Worm (Caenorhabditis elegans): ENCODE data around the gene C17E7.13.

DNA sequence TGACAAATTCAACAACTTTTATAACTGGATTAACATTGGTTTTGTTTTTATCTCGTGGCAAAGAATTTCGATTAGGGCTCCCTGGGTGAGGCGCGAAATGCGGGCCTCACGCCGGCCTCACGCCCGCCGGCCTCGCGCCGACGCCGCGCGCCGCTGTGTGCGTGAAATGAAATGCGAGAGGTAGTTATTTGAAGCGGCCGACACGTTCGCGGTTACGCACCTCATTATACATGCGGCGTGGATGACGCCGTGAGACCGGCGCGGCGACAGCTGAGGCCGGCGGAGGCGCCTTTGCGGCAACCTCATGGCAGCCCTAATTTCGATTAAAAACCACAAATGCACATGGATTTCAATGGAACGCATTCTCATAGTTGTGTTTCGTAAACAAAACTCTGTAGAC is 38.4 kb upstream of the C17E7.13 start:
- no peak for TF ChIP-seq ztf-11 (tag; optimal IDR thresholded peaks at IDR 0.05)
- no peak for TF ChIP-seq pha-4 (tag; optimal IDR thresholded peaks at IDR 0.05)
- TF ChIP-seq nhr-237 (tag; optimal IDR thresholded peaks at IDR 0.05) = no peak
- TF ChIP-seq unc-120 (tag; optimal IDR thresholded peaks at IDR 0.05; ENCODE audit: poor library complexity, severe bottlenecking) = no peak
- TF ChIP-seq lin-13 (tag; optimal IDR thresholded peaks at IDR 0.05) = no peak
- TF ChIP-seq snpc-4 (tag; optimal IDR thresholded peaks at IDR 0.05) = no peak
- no peak for TF ChIP-seq ham-2 (GFP tag; optimal IDR thresholded peaks at IDR 0.05)
- TF ChIP-seq lsy-2 (tag; optimal IDR thresholded peaks at IDR 0.05) = no peak
- TF ChIP-seq unc-62 (GFP tag; optimal IDR thresholded peaks at IDR 0.05) = no peak
- no peak for TF ChIP-seq blmp-1 (tag; optimal IDR thresholded peaks at IDR 0.05)
- TF ChIP-seq nhr-76 (tag; optimal IDR thresholded peaks at IDR 0.05) = no peak
- TF ChIP-seq unc-39 (tag; optimal IDR thresholded peaks at IDR 0.05) = no peak

All from whole organism, mixed stage, embryonic.